Fruit fly (Drosophila melanogaster) whole organism, embryonic: ENCODE data around the gene Cpsf5.

ENCODE experiments used
- CG10979 ChIP-seq: fragments of 200-800 bp; sonication (Bioruptor generic); optimal IDR thresholded peaks from 2 replicates; lab custom pipeline; 2018; ENCODE audit warnings: missing biosample characterization, mild to moderate bottlenecking, missing genetic modification characterization, moderate library complexity
- CG11723 ChIP-seq: fragments of 200-800 bp; sonication (Bioruptor generic); optimal IDR thresholded peaks from 2 replicates; lab custom pipeline; 2017; ENCODE audit warnings: missing biosample characterization, mild to moderate bottlenecking, missing genetic modification characterization
- CG14667 ChIP-seq: fragments of 200-800 bp; sonication (Bioruptor generic); IDR thresholded peaks from 2 replicates; pipeline ENCODE4 v1.3.6; 2022; ENCODE audit warnings: missing biosample characterization, missing genetic modification characterization
- CG1647 ChIP-seq: fragments of 200-800 bp; sonication (Bioruptor generic); optimal IDR thresholded peaks from 3 replicates; lab custom pipeline; 2016; ENCODE audit warnings: missing biosample characterization, missing genetic modification characterization
- CG17802 ChIP-seq: fragments of 200-800 bp; sonication (Bioruptor generic); optimal IDR thresholded peaks from 2 replicates; lab custom pipeline; 2018; ENCODE audit warnings: missing biosample characterization, mild to moderate bottlenecking, missing genetic modification characterization, moderate library complexity
- CG2116 ChIP-seq: fragments of 200-800 bp; sonication (Bioruptor generic); optimal IDR thresholded peaks from 3 replicates; lab custom pipeline; 2018; ENCODE audit warnings: missing biosample characterization, mild to moderate bottlenecking, missing genetic modification characterization
- CG2889 ChIP-seq: fragments of 200-800 bp; sonication (Bioruptor generic); IDR thresholded peaks from 3 replicates; pipeline ENCODE4 v1.3.6; 2022; ENCODE audit warnings: missing biosample characterization, missing genetic modification characterization
- CG33213 ChIP-seq: fragments of 200-800 bp; sonication (Bioruptor generic); optimal IDR thresholded peaks from 3 replicates; lab custom pipeline; 2016; ENCODE audit warnings: missing biosample characterization, missing genetic modification characterization
- CG5180 ChIP-seq: fragments of 200-800 bp; sonication (Bioruptor generic); optimal IDR thresholded peaks from 3 replicates; lab custom pipeline; 2017; ENCODE audit warnings: missing biosample characterization, missing genetic modification characterization, mild to moderate bottlenecking, moderate library complexity, missing genetic modification reagents
- CG5245 ChIP-seq: fragments of 200-800 bp; sonication (Bioruptor generic); optimal IDR thresholded peaks from 3 replicates; lab custom pipeline; 2016; ENCODE audit warnings: missing biosample characterization, missing genetic modification characterization
- CG7745 ChIP-seq: fragments of 200-800 bp; sonication (Bioruptor generic); optimal IDR thresholded peaks from 2 replicates; lab custom pipeline; 2018; ENCODE audit warnings: missing biosample characterization, mild to moderate bottlenecking, missing genetic modification characterization, moderate library complexity
- CG8478 ChIP-seq: fragments of >200 bp; optimal IDR thresholded peaks from 2 replicates; lab custom pipeline; 2018
- CG9215 ChIP-seq: fragments of 200-800 bp; sonication (Bioruptor generic); IDR thresholded peaks from 2 replicates; pipeline ENCODE4 v1.3.6; 2022; ENCODE audit warnings: missing biosample characterization, missing genetic modification characterization
- CG9797 ChIP-seq: fragments of 200-800 bp; sonication (Bioruptor generic); optimal IDR thresholded peaks from 3 replicates; lab custom pipeline; 2018; ENCODE audit warnings: missing biosample characterization, mild to moderate bottlenecking, missing genetic modification characterization
- Chrac-16 ChIP-seq: fragments of 200-800 bp; sonication (Bioruptor generic); optimal IDR thresholded peaks from 3 replicates; lab custom pipeline; 2016; ENCODE audit warnings: missing biosample characterization, missing genetic modification characterization
- CkIIα-i1 ChIP-seq: fragments of 200-800 bp; sonication (Bioruptor generic); IDR thresholded peaks from 2 replicates; pipeline ENCODE4 v1.3.6; 2022; ENCODE audit warnings: missing biosample characterization, missing genetic modification characterization
- D19B ChIP-seq: fragments of 200-800 bp; sonication (Bioruptor generic); optimal IDR thresholded peaks from 2 replicates; lab custom pipeline; 2017; ENCODE audit warnings: missing biosample characterization, mild to moderate bottlenecking, missing genetic modification characterization
- Dad ChIP-seq: fragments of 200-800 bp; sonication (Bioruptor generic); optimal IDR thresholded peaks from 3 replicates; lab custom pipeline; 2016; ENCODE audit warnings: missing biosample characterization, missing genetic modification characterization
- Doc3 ChIP-seq: fragments of 200-800 bp; sonication (Bioruptor generic); IDR thresholded peaks from 3 replicates; pipeline ENCODE4 v1.3.6; 2022; ENCODE audit warnings: missing biosample characterization, missing genetic modification characterization; ENCODE audit not compliant: partially characterized antibody
- Eip74EF ChIP-seq, 2 experiments: fragments of 200-800 bp in 1 of 2; fragments of >200 bp in 1 of 2; sonication (Bioruptor generic) in 1 of 2; optimal IDR thresholded peaks; 2 replicates each; lab custom pipeline; 2017 to 2019; ENCODE audit warnings: missing biosample characterization in 2 of 2, missing genetic modification characterization in 2 of 2, mild to moderate bottlenecking in 1 of 2, moderate library complexity in 1 of 2
- HLHmδ ChIP-seq: fragments of 200-800 bp; sonication (Bioruptor generic); optimal IDR thresholded peaks from 2 replicates; lab custom pipeline; 2018; ENCODE audit warnings: missing biosample characterization, mild to moderate bottlenecking, missing genetic modification characterization, moderate library complexity
- Hand ChIP-seq: fragments of 200-800 bp; sonication (Bioruptor generic); optimal IDR thresholded peaks from 2 replicates; lab custom pipeline; 2017; ENCODE audit warnings: mild to moderate bottlenecking, missing biosample characterization, missing genetic modification reagents, missing genetic modification characterization
- Hr3 ChIP-seq: fragments of 200-800 bp; sonication (Bioruptor generic); optimal IDR thresholded peaks from 3 replicates; lab custom pipeline; 2016; ENCODE audit warnings: missing biosample characterization, missing genetic modification characterization
- Hsf ChIP-seq: fragments of 200-800 bp; sonication (Bioruptor generic); optimal IDR thresholded peaks from 3 replicates; lab custom pipeline; 2016; ENCODE audit warnings: missing biosample characterization, missing genetic modification characterization
- Jarid2 ChIP-seq: fragments of 200-800 bp; sonication (Bioruptor generic); optimal IDR thresholded peaks from 3 replicates; lab custom pipeline; 2017; ENCODE audit warnings: mild to moderate bottlenecking, missing biosample characterization, missing genetic modification reagents, missing genetic modification characterization
- MTF-1 ChIP-seq: fragments of 200-800 bp; sonication (Bioruptor generic); optimal IDR thresholded peaks from 2 replicates; lab custom pipeline; 2018; ENCODE audit warnings: missing biosample characterization, mild to moderate bottlenecking, missing genetic modification characterization, borderline replicate concordance
- Med ChIP-seq: fragments of 200-800 bp; sonication (Bioruptor generic); peaks from one replicate; lab custom pipeline; 2016; ENCODE audit warnings: missing biosample characterization, missing genetic modification characterization, mild to moderate bottlenecking, inconsistent platforms, moderate library complexity
- PHDP ChIP-seq: fragments of 200-800 bp; sonication (Bioruptor generic); optimal IDR thresholded peaks from 3 replicates; lab custom pipeline; 2018; ENCODE audit warnings: missing biosample characterization, mild to moderate bottlenecking, missing genetic modification characterization, moderate library complexity
- ab ChIP-seq: fragments of 200-800 bp; sonication (Bioruptor generic); optimal IDR thresholded peaks from 2 replicates; lab custom pipeline; 2016; ENCODE audit warnings: missing biosample characterization, missing genetic modification characterization
- da ChIP-seq: fragments of 200-800 bp; sonication (Bioruptor generic); optimal IDR thresholded peaks from 2 replicates; lab custom pipeline; 2016; ENCODE audit warnings: missing biosample characterization, missing genetic modification characterization
- fd64A ChIP-seq: fragments of 200-800 bp; sonication (Bioruptor generic); optimal IDR thresholded peaks from 3 replicates; lab custom pipeline; 2018; ENCODE audit warnings: missing biosample characterization, mild to moderate bottlenecking, missing genetic modification characterization
- gce ChIP-seq: fragments of 200-800 bp; sonication (Bioruptor generic); IDR thresholded peaks from 3 replicates; pipeline ENCODE4 v1.3.6; 2022; ENCODE audit warnings: missing biosample characterization, missing genetic modification characterization
- gfzf ChIP-seq: fragments of 200-800 bp; sonication (Bioruptor generic); optimal IDR thresholded peaks from 2 replicates; lab custom pipeline; 2016; ENCODE audit warnings: missing biosample characterization, mild to moderate bottlenecking, missing genetic modification characterization, moderate library complexity
- gt ChIP-seq: fragments of 200-800 bp; sonication (Bioruptor generic); IDR thresholded peaks from 2 replicates; pipeline ENCODE4 v1.3.6; 2022; ENCODE audit warnings: missing biosample characterization, missing genetic modification characterization
- hb ChIP-seq: fragments of 200-800 bp; sonication (Bioruptor generic); IDR thresholded peaks from 3 replicates; pipeline ENCODE4 v1.3.6; 2022; ENCODE audit warnings: missing biosample characterization, missing genetic modification characterization; ENCODE audit not compliant: partially characterized antibody
- lbe ChIP-seq: fragments of 200-800 bp; sonication (Bioruptor generic); optimal IDR thresholded peaks from 2 replicates; lab custom pipeline; 2016; ENCODE audit warnings: missing biosample characterization, mild to moderate bottlenecking, missing genetic modification characterization
- lov ChIP-seq, 2 experiments: fragments of 200-800 bp in 1 of 2; fragments of >200 bp in 1 of 2; sonication (Bioruptor generic) in 1 of 2; IDR thresholded peaks in 1 of 2; optimal IDR thresholded peaks in 1 of 2; 2 replicates in 1 of 2; 3 replicates in 1 of 2; pipeline versions ENCODE4 v1.3.6 to Lab custom; 2017 to 2022; ENCODE audit warnings: missing biosample characterization in 1 of 2, missing genetic modification characterization in 1 of 2
- mirr ChIP-seq: fragments of 200-800 bp; sonication (Bioruptor generic); optimal IDR thresholded peaks from 3 replicates; lab custom pipeline; 2018; ENCODE audit warnings: missing biosample characterization, mild to moderate bottlenecking, missing genetic modification characterization
- oc ChIP-seq: fragments of 200-800 bp; sonication (Bioruptor generic); optimal IDR thresholded peaks from 2 replicates; lab custom pipeline; 2018; ENCODE audit warnings: missing biosample characterization, mild to moderate bottlenecking, missing genetic modification characterization, moderate library complexity
- onecut ChIP-seq: fragments of 200-800 bp; sonication (Bioruptor generic); IDR thresholded peaks from 2 replicates; pipeline ENCODE4 v1.3.6; 2022; ENCODE audit warnings: missing biosample characterization, missing genetic modification characterization
- org-1 ChIP-seq: fragments of 200-800 bp; sonication (Bioruptor generic); optimal IDR thresholded peaks from 2 replicates; lab custom pipeline; 2017; ENCODE audit warnings: missing biosample characterization, missing genetic modification characterization
- rib ChIP-seq: fragments of 200-800 bp; sonication (Bioruptor generic); IDR thresholded peaks from 2 replicates; pipeline ENCODE4 v1.3.6; 2022; ENCODE audit warnings: missing biosample characterization, missing genetic modification characterization
- seq ChIP-seq: fragments of 200-800 bp; sonication (Bioruptor generic); IDR thresholded peaks from 2 replicates; pipeline ENCODE4 v1.3.6; 2022; ENCODE audit warnings: missing biosample characterization, missing genetic modification characterization
- sna ChIP-seq: fragments of 200-800 bp; sonication (Bioruptor generic); IDR thresholded peaks from 2 replicates; pipeline ENCODE4 v1.3.6; 2022; ENCODE audit warnings: missing biosample characterization, missing genetic modification characterization; ENCODE audit not compliant: partially characterized antibody
- tin ChIP-seq: fragments of 200-800 bp; sonication (Bioruptor generic); optimal IDR thresholded peaks from 3 replicates; lab custom pipeline; 2016; ENCODE audit warnings: missing biosample characterization, missing genetic modification characterization
- wdn ChIP-seq: fragments of 200-800 bp; sonication (Bioruptor generic); IDR thresholded peaks from 2 replicates; pipeline ENCODE4 v1.3.6; 2022; ENCODE audit warnings: missing biosample characterization, missing genetic modification characterization

Cpsf5 gene

dm6 chr3L:9426656-9427294, 15.9 kb downstream of the Cpsf5 start, which contains the start of the genes Atat and Shc (continued):
- peak; percentile 94 for TF ChIP-seq onecut (GFP tag; lab: Robert Waterston, UW)
- TF ChIP-seq wdn (GFP tag; lab: Robert Waterston, UW) = peak; percentile 99
- TF ChIP-seq CG10979 (tag; lab: Kevin White, UChicago) = peak; percentile 97
- TF ChIP-seq CG11723 = peak; percentile 97
- peak; percentile 92 for TF ChIP-seq sna (GFP tag; lab: Robert Waterston, UW)
- peak; percentile 98 for TF ChIP-seq gce (GFP tag; lab: Robert Waterston, UW)
- TF ChIP-seq CG2116 (GFP tag; lab: Kevin White, UChicago) = peak; percentile 93
- TF ChIP-seq MTF-1 (GFP tag; lab: Kevin White, UChicago) = peak; percentile 93
- peak; percentile 83 for TF ChIP-seq CG5180 (GFP tag; lab: Kevin White, UChicago)
- TF ChIP-seq ab (GFP tag; lab: Kevin White, UChicago) = peak; percentile 99
- peak; percentile 99 for TF ChIP-seq rib (GFP tag; lab: Robert Waterston, UW)
- TF ChIP-seq D19B (GFP tag; lab: Kevin White, UChicago) = peak; percentile 97
- TF ChIP-seq lbe = peak; percentile 97
- peak; percentile 89 for TF ChIP-seq fd64A (GFP tag; lab: Kevin White, UChicago)
- peak; percentile 99 for TF ChIP-seq CG33213 (GFP tag; lab: Kevin White, UChicago)
- TF ChIP-seq oc (tag; lab: Kevin White, UChicago) = peak; percentile 97
- peak; percentile 99 for TF ChIP-seq gt (GFP tag; lab: Robert Waterston, UW)
- TF ChIP-seq da = peak; percentile 99
- peak; percentile 100 for TF ChIP-seq tin
- TF ChIP-seq HLHmδ = no peak
- TF ChIP-seq Eip74EF (GFP tag; optimal IDR thresholded peaks at IDR 0.05; lab: Kevin White, UChicago) = peak in 1 of 2 experiments; percentile 89
- TF ChIP-seq PHDP (tag; lab: Kevin White, UChicago) = peak; percentile 98
- TF ChIP-seq Chrac-16 (GFP tag; lab: Kevin White, UChicago) = peak; percentile 100

dm6 chr3L:9429665-9430607, 19.1 kb downstream of the Cpsf5 start, which contains the start of the genes RpS17 and MTF-1:
RpS17 (minus strand) TSS chr3L:9429821.
MTF-1 (plus strand) TSS chr3L:9430312.
- TF ChIP-seq CG5245 (no peak), CG17802 (no peak), Dad (peak; percentile 6), Doc3 (GFP tag; lab: Robert Waterston, UW) (no peak), Med (peak; percentile 92), CG1647 (no peak), CG14667 (no peak), CG9797 (GFP tag; lab: Kevin White, UChicago) (peak; percentile 85), org-1 (GFP tag; lab: Kevin White, UChicago) (peak; percentile 17), CG2889 (GFP tag; lab: Robert Waterston, UW) (no peak), CG7745 (tag; lab: Kevin White, UChicago) (no peak), CG8478 (no peak), hb (no peak), CG9215 (GFP tag; lab: Robert Waterston, UW) (no peak), lov (optimal IDR thresholded peaks at IDR 0.05; lab: Kevin White, UChicago) (no peak), lov (GFP tag; IDR thresholded peaks at IDR 0.05; lab: Robert Waterston, UW) (peak; percentile 76; the same call in 2 of the 3 replicates), Jarid2 (GFP tag; lab: Kevin White, UChicago) (peak; percentile 70), seq (peak; percentile 27; the same call in 1 of the 2 replicates), Hand (peak; percentile 37), gfzf (GFP tag; lab: Kevin White, UChicago) (peak; percentile 94), Hsf (GFP tag; lab: Kevin White, UChicago) (peak; percentile 63), mirr (GFP tag; lab: Kevin White, UChicago) (peak; percentile 55), CkIIα-i1 (GFP tag; lab: Robert Waterston, UW) (no peak), Hr3 (peak; percentile 17)
